Fruit fly (Drosophila melanogaster) whole organism, adult: ENCODE results near the gene Syt1.

Experiments
- CG11617 ChIP-seq: fragments of 200-800 bp; sonication (Bioruptor generic); optimal IDR thresholded peaks from 2 replicates; lab custom pipeline; 2017; ENCODE audit warnings: mild to moderate bottlenecking, missing biosample characterization, missing genetic modification reagents, missing genetic modification characterization
- CG12768 ChIP-seq: fragments of 200-800 bp; sonication (Bioruptor generic); optimal IDR thresholded peaks from 2 replicates; lab custom pipeline; 2017; ENCODE audit warnings: missing biosample characterization, missing genetic modification characterization, mild to moderate bottlenecking, moderate library complexity, missing genetic modification reagents
- CG14711 ChIP-seq: fragments of 200-800 bp; sonication (Bioruptor generic); optimal IDR thresholded peaks from 2 replicates; lab custom pipeline; 2018; ENCODE audit warnings: missing biosample characterization, mild to moderate bottlenecking, missing genetic modification characterization, moderate library complexity
- CG1620 ChIP-seq: fragments of 200-800 bp; sonication (Bioruptor generic); optimal IDR thresholded peaks from 2 replicates; lab custom pipeline; 2016; ENCODE audit warnings: missing biosample characterization, missing genetic modification characterization
- CG33017 ChIP-seq: fragments of 200-800 bp; sonication (Bioruptor generic); optimal IDR thresholded peaks from 2 replicates; lab custom pipeline; 2018; ENCODE audit warnings: missing biosample characterization, mild to moderate bottlenecking, missing genetic modification characterization, moderate library complexity
- CG5204 ChIP-seq: fragments of 200-800 bp; sonication (Bioruptor generic); optimal IDR thresholded peaks from 2 replicates; lab custom pipeline; 2016; ENCODE audit warnings: missing biosample characterization, missing genetic modification characterization
- CG7045 ChIP-seq: fragments of 200-800 bp; sonication (Bioruptor generic); optimal IDR thresholded peaks from 2 replicates; lab custom pipeline; 2017; ENCODE audit warnings: missing biosample characterization, mild to moderate bottlenecking, missing genetic modification characterization
- Clk ChIP-seq: fragments of 200-800 bp; sonication (Bioruptor generic); optimal IDR thresholded peaks from 2 replicates; lab custom pipeline; 2017; ENCODE audit warnings: missing biosample characterization, missing genetic modification characterization
- Hr96 ChIP-seq: fragments of 200-800 bp; sonication (Bioruptor generic); optimal IDR thresholded peaks from 2 replicates; lab custom pipeline; 2016; ENCODE audit warnings: missing biosample characterization, missing genetic modification characterization
- Mnt ChIP-seq: fragments of 200-800 bp; sonication (Bioruptor generic); optimal IDR thresholded peaks from 2 replicates; lab custom pipeline; 2016; ENCODE audit warnings: missing biosample characterization, mild to moderate bottlenecking, missing genetic modification characterization
- bab1 ChIP-seq: fragments of 200-800 bp; sonication (Bioruptor generic); optimal IDR thresholded peaks from 3 replicates; lab custom pipeline; 2019; ENCODE audit warnings: missing biosample characterization, mild to moderate bottlenecking, missing genetic modification characterization, moderate library complexity
- cic ChIP-seq: fragments of 200-800 bp; sonication (Bioruptor generic); optimal IDR thresholded peaks from 2 replicates; lab custom pipeline; 2017; ENCODE audit warnings: missing biosample characterization, mild to moderate bottlenecking, missing genetic modification characterization, moderate library complexity
- cnc ChIP-seq, 2 experiments: fragments of >200 bp; optimal IDR thresholded peaks; 2 replicates each; lab custom pipeline; 2017
- kay ChIP-seq: fragments of 200-800 bp; sonication (Bioruptor generic); peaks from one replicate; lab custom pipeline; 2016; ENCODE audit warnings: missing biosample characterization, missing genetic modification characterization, borderline replicate concordance
- ovo ChIP-seq: fragments of 200-800 bp; sonication (Bioruptor generic); optimal IDR thresholded peaks from 2 replicates; lab custom pipeline; 2016; ENCODE audit warnings: missing biosample characterization, missing genetic modification characterization
- tj ChIP-seq: fragments of 200-800 bp; sonication (Bioruptor generic); optimal IDR thresholded peaks from 3 replicates; lab custom pipeline; 2017; ENCODE audit warnings: missing biosample characterization, mild to moderate bottlenecking, missing genetic modification characterization, moderate library complexity
- toe ChIP-seq: fragments of 200-800 bp; sonication (Bioruptor generic); optimal IDR thresholded peaks from 2 replicates; lab custom pipeline; 2016; ENCODE audit warnings: missing biosample characterization, missing genetic modification characterization

Gene Syt1

dm6 chr2L:2727364-2727763, 72.4 kb downstream of the Syt1 start:
- TF ChIP-seq Clk (GFP tag; lab: Kevin White, UChicago) (no peak), CG11617 (GFP tag; lab: Kevin White, UChicago) (no peak)

- TF ChIP-seq Hr96 (GFP tag; lab: Kevin White, UChicago): no peak
- no peak for TF ChIP-seq CG5204 (GFP tag; lab: Kevin White, UChicago)
- TF ChIP-seq ovo (GFP tag; lab: Kevin White, UChicago): no peak
- TF ChIP-seq CG1620 (GFP tag; lab: Kevin White, UChicago): no peak
- TF ChIP-seq Clk (GFP tag; lab: Kevin White, UChicago): no peak
- no peak for TF ChIP-seq bab1 (GFP tag; lab: Kevin White, UChicago)
- no peak for TF ChIP-seq CG11617 (GFP tag; lab: Kevin White, UChicago)
- no peak for TF ChIP-seq CG14711 (tag; lab: Kevin White, UChicago)
- TF ChIP-seq CG7045 (GFP tag; lab: Kevin White, UChicago): no peak
- TF ChIP-seq kay: no peak
- TF ChIP-seq tj (GFP tag; lab: Kevin White, UChicago): no peak
These were observed 74.4 kb downstream of the Syt1 start, which contains the start of gene CG31689 for dm6 chr2L:2725374-2725773. TSS of gene CG31689 (plus strand) at chr2L:2725674.

- TF ChIP-seq CG5204 (GFP tag; lab: Kevin White, UChicago): no peak
These were observed 75.3 kb downstream of the Syt1 start for dm6 chr2L:2724459-2724858.

- no peak for TF ChIP-seq toe (GFP tag; lab: Kevin White, UChicago)
- TF ChIP-seq CG14711 (tag; lab: Kevin White, UChicago): no peak
- no peak for TF ChIP-seq Hr96 (GFP tag; lab: Kevin White, UChicago)
- TF ChIP-seq CG12768 (GFP tag; lab: Kevin White, UChicago): no peak
- TF ChIP-seq CG33017 (tag; lab: Kevin White, UChicago): no peak
- no peak for TF ChIP-seq CG1620 (GFP tag; lab: Kevin White, UChicago)
- TF ChIP-seq cnc (optimal IDR thresholded peaks at IDR 0.05; lab: Kevin White, UChicago): no peak
- no peak for TF ChIP-seq cic (GFP tag; lab: Kevin White, UChicago)
- TF ChIP-seq bab1 (GFP tag; lab: Kevin White, UChicago): no peak
- TF ChIP-seq Mnt: no peak
- TF ChIP-seq CG7045 (GFP tag; lab: Kevin White, UChicago): no peak
These were observed 76.7 kb downstream of the Syt1 start for dm6 chr2L:2723100-2723499.
